Worm (Caenorhabditis elegans) whole organism, early embryonic: ENCODE data around the gene C04C3.7.
"Not testable (repeated sequence)": the region's sequence is repeated elsewhere in the genome, so short reads cannot be mapped to it uniquely, and the experiment has no call there.

Experiments
- ama-1 ChIP-seq: fragments of 150-350 bp; optimal IDR thresholded peaks from 2 replicates; lab custom pipeline; 2014
- flt-1 ChIP-seq: fragments of 200-800 bp; sonication (Bioruptor generic); IDR thresholded peaks from 2 replicates; pipeline ENCODE4 v1.3.6; 2022; ENCODE audit warnings: missing genetic modification characterization, missing compliant biosample characterization
- tbx-11 ChIP-seq: fragments of 200-800 bp; sonication (Bioruptor generic); IDR thresholded peaks from 2 replicates; pipeline ENCODE4 v1.3.6; 2022; ENCODE audit warnings: missing genetic modification characterization, missing compliant biosample characterization
- tra-4 ChIP-seq: sonication (generic microtip); optimal IDR thresholded peaks from 2 replicates; lab custom pipeline; 2017; ENCODE audit warnings: missing genetic modification characterization, missing compliant biosample characterization

ce11 chrIV:3389999-3390398, 43.3 kb downstream of the C04C3.7 start, which contains the start of gene B0546.5:
- TF ChIP-seq ama-1; tbx-11; flt-1 (GFP tag; lab: Robert Waterston, UW); tra-4: not testable (repeated sequence)
